Worm (Caenorhabditis elegans) whole organism, L3 larva: Measurements from ENCODE around the gene nhr-91.

Source experiments
- ZK546.5 ChIP-seq: sonication (generic microtip); optimal IDR thresholded peaks from 2 replicates; lab custom pipeline; 2017; ENCODE audit warnings: missing biosample characterization, missing genetic modification characterization
- ama-1 ChIP-seq: fragments of 150-350 bp; optimal IDR thresholded peaks from 2 replicates; lab custom pipeline; 2018
- ceh-16 ChIP-seq: sonication (generic microtip); optimal IDR thresholded peaks from 2 replicates; lab custom pipeline; 2017; ENCODE audit warnings: missing biosample characterization, missing genetic modification characterization
- fkh-10 ChIP-seq: sonication (generic microtip); optimal IDR thresholded peaks from 2 replicates; lab custom pipeline; 2017; ENCODE audit warnings: missing biosample characterization, missing genetic modification reagents, missing genetic modification characterization
- lin-39 ChIP-seq: fragments of 150-350 bp; optimal IDR thresholded peaks from 2 replicates; lab custom pipeline; 2018; ENCODE audit warnings: missing biosample characterization, missing genetic modification reagents, missing genetic modification characterization
- nhr-11 ChIP-seq: fragments of 150-350 bp; optimal IDR thresholded peaks from 2 replicates; lab custom pipeline; 2014; ENCODE audit warnings: missing biosample characterization, missing genetic modification characterization
- nhr-25 ChIP-seq: sonication (generic microtip); optimal IDR thresholded peaks from 2 replicates; lab custom pipeline; 2017; ENCODE audit warnings: missing biosample characterization, missing genetic modification characterization
- nhr-28 ChIP-seq: fragments of 150-350 bp; optimal IDR thresholded peaks from 2 replicates; lab custom pipeline; 2014; ENCODE audit warnings: missing biosample characterization, missing genetic modification characterization
- nhr-76 ChIP-seq: fragments of 150-350 bp; sonication (generic microtip); optimal IDR thresholded peaks from 5 replicates; lab custom pipeline; 2014; ENCODE audit warnings: missing biosample characterization, missing genetic modification characterization
- pqm-1 ChIP-seq: fragments of 150-350 bp; optimal IDR thresholded peaks from 2 replicates; lab custom pipeline; 2017; ENCODE audit warnings: missing biosample characterization, missing genetic modification characterization, inconsistent platforms
- skn-1 ChIP-seq: fragments of 150-350 bp; optimal IDR thresholded peaks from 2 replicates; lab custom pipeline; 2014; ENCODE audit warnings: missing biosample characterization, missing genetic modification characterization
- unc-62 ChIP-seq: fragments of 150-350 bp; sonication (generic microtip); optimal IDR thresholded peaks from 4 replicates; lab custom pipeline; 2014; ENCODE audit warnings: missing biosample characterization, missing genetic modification reagents, missing genetic modification characterization
- zag-1 ChIP-seq: fragments of 150-350 bp; optimal IDR thresholded peaks from 2 replicates; lab custom pipeline; 2014; ENCODE audit warnings: missing biosample characterization, missing genetic modification characterization

DNA sequence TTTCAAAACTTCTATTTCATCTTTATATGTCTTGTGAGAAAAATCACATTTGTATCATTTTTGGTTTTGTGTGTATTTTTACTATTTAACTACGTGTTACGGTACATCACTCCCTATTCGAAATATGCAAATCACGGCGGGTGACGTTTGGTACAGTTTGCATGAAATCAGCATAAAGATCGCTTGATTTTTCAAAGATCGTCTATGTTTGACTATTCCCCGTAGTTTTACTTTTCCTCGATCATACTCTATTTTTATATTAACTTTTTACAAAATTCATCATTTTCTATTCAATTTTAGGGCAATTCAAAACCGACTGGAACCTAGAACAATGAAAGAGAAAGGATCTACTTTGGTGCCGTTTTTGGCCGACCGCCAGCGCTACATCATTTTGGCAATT lies 21.5 kb downstream of the nhr-91 start, which contains the start of gene Y15E3A.4:
- TF ChIP-seq pqm-1 (tag; lab: Kevin White, UChicago) (no peak), unc-62 (GFP tag; lab: Kevin White, UChicago) (no peak), zag-1 (tag; lab: Kevin White, UChicago) (no peak), fkh-10 (no peak), nhr-28 (no peak), nhr-11 (tag; lab: Kevin White, UChicago) (no peak), skn-1 (no peak), ZK546.5 (tag; lab: Kevin White, UChicago) (no peak), lin-39 (tag; lab: Kevin White, UChicago) (no peak), nhr-25 (tag; lab: Kevin White, UChicago) (no peak), ceh-16 (no peak), ama-1 (lab: Kevin White, UChicago) (no peak), nhr-76 (tag; lab: Kevin White, UChicago) (no peak)
